Fruit fly (Drosophila melanogaster) whole organism, prepupa: Measurements from ENCODE around the gene Sxl.

Source experiments
- Blimp-1 ChIP-seq: fragments of 200-800 bp; sonication (Bioruptor generic); optimal IDR thresholded peaks from 3 replicates; lab custom pipeline; 2017; ENCODE audit warnings: missing biosample characterization, missing genetic modification characterization, mild to moderate bottlenecking, moderate library complexity, missing genetic modification reagents
- CG10669 ChIP-seq: fragments of 200-800 bp; sonication (Bioruptor generic); optimal IDR thresholded peaks from 3 replicates; lab custom pipeline; 2018; ENCODE audit warnings: missing biosample characterization, mild to moderate bottlenecking, missing genetic modification characterization, moderate library complexity
- CG15336 ChIP-seq: fragments of 200-800 bp; sonication (Bioruptor generic); IDR thresholded peaks from 2 replicates; pipeline ENCODE4 v1.3.6; 2022; ENCODE audit warnings: missing biosample characterization, missing genetic modification characterization
- CG16779 ChIP-seq: fragments of 200-800 bp; sonication (Bioruptor generic); optimal IDR thresholded peaks from 3 replicates; lab custom pipeline; 2017; ENCODE audit warnings: missing biosample characterization, mild to moderate bottlenecking, missing genetic modification characterization
- CG32006 ChIP-seq: fragments of 200-800 bp; sonication (Bioruptor generic); optimal IDR thresholded peaks from 3 replicates; lab custom pipeline; 2017; ENCODE audit warnings: missing biosample characterization, mild to moderate bottlenecking, missing genetic modification characterization
- CG34406 ChIP-seq: fragments of 200-800 bp; sonication (Bioruptor generic); optimal IDR thresholded peaks from 3 replicates; lab custom pipeline; 2016; ENCODE audit warnings: missing biosample characterization, missing genetic modification characterization
- CG3919 ChIP-seq: fragments of 200-800 bp; sonication (Bioruptor generic); optimal IDR thresholded peaks from 3 replicates; lab custom pipeline; 2016; ENCODE audit warnings: missing biosample characterization, missing genetic modification characterization
- CG4318 ChIP-seq: fragments of 200-800 bp; sonication (Bioruptor generic); optimal IDR thresholded peaks from 3 replicates; lab custom pipeline; 2017; ENCODE audit warnings: missing biosample characterization, mild to moderate bottlenecking, missing genetic modification characterization
- CG6163 ChIP-seq: fragments of 200-800 bp; sonication (Bioruptor generic); IDR thresholded peaks from 3 replicates; pipeline ENCODE4 v1.3.6; 2022; ENCODE audit warnings: missing biosample characterization, missing genetic modification characterization
- CG6276 ChIP-seq: fragments of 200-800 bp; sonication (Bioruptor generic); optimal IDR thresholded peaks from 2 replicates; lab custom pipeline; 2017; ENCODE audit warnings: missing biosample characterization, mild to moderate bottlenecking, missing genetic modification characterization
- CG6792 ChIP-seq: fragments of 200-800 bp; sonication (Bioruptor generic); optimal IDR thresholded peaks from 3 replicates; lab custom pipeline; 2016; ENCODE audit warnings: missing biosample characterization, missing genetic modification characterization
- CG6808 ChIP-seq: fragments of 200-800 bp; sonication (Bioruptor generic); optimal IDR thresholded peaks from 3 replicates; lab custom pipeline; 2017; ENCODE audit warnings: missing biosample characterization, missing genetic modification characterization, mild to moderate bottlenecking, moderate library complexity, missing genetic modification reagents
- CG6854 ChIP-seq: fragments of 200-800 bp; sonication (Bioruptor generic); optimal IDR thresholded peaks from 2 replicates; lab custom pipeline; 2017; ENCODE audit warnings: missing biosample characterization, mild to moderate bottlenecking, missing genetic modification characterization
- CG7368 ChIP-seq: fragments of 200-800 bp; sonication (Bioruptor generic); optimal IDR thresholded peaks from 3 replicates; lab custom pipeline; 2016; ENCODE audit warnings: missing biosample characterization, missing genetic modification characterization
- CG8119 ChIP-seq: fragments of 200-800 bp; sonication (Bioruptor generic); IDR thresholded peaks from 3 replicates; pipeline ENCODE4 v1.3.6; 2022; ENCODE audit warnings: missing biosample characterization, missing genetic modification characterization
- CG8319 ChIP-seq: fragments of 200-800 bp; sonication (Bioruptor generic); optimal IDR thresholded peaks from 3 replicates; lab custom pipeline; 2016; ENCODE audit warnings: missing biosample characterization, missing genetic modification characterization
- CG9139 ChIP-seq: fragments of 200-800 bp; sonication (Bioruptor generic); optimal IDR thresholded peaks from 3 replicates; lab custom pipeline; 2017; ENCODE audit warnings: missing biosample characterization, mild to moderate bottlenecking, missing genetic modification characterization
- Eip78C ChIP-seq: fragments of 200-800 bp; sonication (Bioruptor generic); peaks from one replicate; lab custom pipeline; 2016; ENCODE audit warnings: missing biosample characterization, missing genetic modification characterization
- Eip93F ChIP-seq: fragments of 200-800 bp; sonication (Bioruptor generic); optimal IDR thresholded peaks from 2 replicates; lab custom pipeline; 2016; ENCODE audit warnings: missing biosample characterization, mild to moderate bottlenecking, missing genetic modification characterization
- Ets21C ChIP-seq: fragments of 200-800 bp; sonication (Bioruptor generic); optimal IDR thresholded peaks from 3 replicates; lab custom pipeline; 2016; ENCODE audit warnings: missing biosample characterization, missing genetic modification characterization
- Hr38 ChIP-seq: sonication (Bioruptor generic); optimal IDR thresholded peaks from 2 replicates; lab custom pipeline; 2016; ENCODE audit warnings: missing biosample characterization, missing genetic modification characterization
- Hr4 ChIP-seq: fragments of 200-800 bp; sonication (Bioruptor generic); optimal IDR thresholded peaks from 3 replicates; lab custom pipeline; 2016; ENCODE audit warnings: missing biosample characterization, missing genetic modification characterization
- Lpt ChIP-seq: fragments of 200-800 bp; sonication (Bioruptor generic); optimal IDR thresholded peaks from 3 replicates; lab custom pipeline; 2016; ENCODE audit warnings: missing biosample characterization, missing genetic modification characterization
- OdsH ChIP-seq: fragments of 200-800 bp; sonication (Bioruptor generic); optimal IDR thresholded peaks from 3 replicates; lab custom pipeline; 2016; ENCODE audit warnings: missing biosample characterization, missing genetic modification characterization
- Smox ChIP-seq: fragments of 200-800 bp; sonication (Bioruptor generic); optimal IDR thresholded peaks from 3 replicates; lab custom pipeline; 2016; ENCODE audit warnings: missing biosample characterization, missing genetic modification characterization
- Sox14 ChIP-seq: fragments of 200-800 bp; sonication (Bioruptor generic); optimal IDR thresholded peaks from 3 replicates; lab custom pipeline; 2016; ENCODE audit warnings: missing biosample characterization, missing genetic modification characterization
- Sox15 ChIP-seq: fragments of 200-800 bp; sonication (Bioruptor generic); optimal IDR thresholded peaks from 3 replicates; lab custom pipeline; 2016; ENCODE audit warnings: missing biosample characterization, missing genetic modification characterization
- achi ChIP-seq: fragments of 200-800 bp; sonication (Bioruptor generic); optimal IDR thresholded peaks from 3 replicates; lab custom pipeline; 2016; ENCODE audit warnings: missing biosample characterization, missing genetic modification characterization
- cyc ChIP-seq: fragments of 200-800 bp; sonication (Bioruptor generic); optimal IDR thresholded peaks from 3 replicates; lab custom pipeline; 2016; ENCODE audit warnings: missing biosample characterization, missing genetic modification characterization
- dsx ChIP-seq: fragments of 200-800 bp; optimal IDR thresholded peaks from 3 replicates; lab custom pipeline; 2019; ENCODE audit warnings: missing biosample characterization, mild to moderate bottlenecking, missing genetic modification characterization, moderate library complexity; ENCODE audit not compliant: poor library complexity, severe bottlenecking
- eg ChIP-seq: fragments of 200-800 bp; sonication (Bioruptor generic); IDR thresholded peaks from 3 replicates; pipeline ENCODE4 v1.3.6; 2022; ENCODE audit warnings: missing biosample characterization, missing genetic modification characterization
- esn ChIP-seq: fragments of 200-800 bp; sonication (Bioruptor generic); optimal IDR thresholded peaks from 2 replicates; lab custom pipeline; 2016; ENCODE audit warnings: missing biosample characterization, mild to moderate bottlenecking, missing genetic modification characterization, moderate library complexity
- fd59A ChIP-seq: fragments of 200-800 bp; sonication (Bioruptor generic); optimal IDR thresholded peaks from 2 replicates; lab custom pipeline; 2017; ENCODE audit warnings: missing biosample characterization, mild to moderate bottlenecking, missing genetic modification characterization, missing genetic modification reagents
- fkh ChIP-seq: fragments of 200-800 bp; sonication (Bioruptor generic); optimal IDR thresholded peaks from 3 replicates; lab custom pipeline; 2017; ENCODE audit warnings: missing biosample characterization, mild to moderate bottlenecking, missing genetic modification characterization, moderate library complexity
- lz ChIP-seq: fragments of 200-800 bp; sonication (Bioruptor generic); optimal IDR thresholded peaks from 3 replicates; lab custom pipeline; 2016; ENCODE audit warnings: missing biosample characterization, missing genetic modification characterization
- ss ChIP-seq, 2 experiments: fragments of 200-800 bp; sonication (Bioruptor generic); optimal IDR thresholded peaks; 2 replicates in 1 of 2; 3 replicates in 1 of 2; lab custom pipeline; 2017 to 2018; ENCODE audit warnings: mild to moderate bottlenecking in 2 of 2, missing biosample characterization in 2 of 2, missing genetic modification characterization in 2 of 2, moderate library complexity in 1 of 2
- svp ChIP-seq: fragments of 200-800 bp; sonication (Bioruptor generic); peaks from one replicate; lab custom pipeline; 2016; ENCODE audit warnings: missing biosample characterization, missing genetic modification characterization
- topi ChIP-seq: fragments of 200-800 bp; sonication (Bioruptor generic); optimal IDR thresholded peaks from 3 replicates; lab custom pipeline; 2016; ENCODE audit warnings: missing biosample characterization, missing genetic modification characterization
- vri ChIP-seq: fragments of 200-800 bp; sonication (Bioruptor generic); optimal IDR thresholded peaks from 3 replicates; lab custom pipeline; 2016; ENCODE audit warnings: missing biosample characterization, mild to moderate bottlenecking, missing genetic modification characterization

The Sxl gene

DNA sequence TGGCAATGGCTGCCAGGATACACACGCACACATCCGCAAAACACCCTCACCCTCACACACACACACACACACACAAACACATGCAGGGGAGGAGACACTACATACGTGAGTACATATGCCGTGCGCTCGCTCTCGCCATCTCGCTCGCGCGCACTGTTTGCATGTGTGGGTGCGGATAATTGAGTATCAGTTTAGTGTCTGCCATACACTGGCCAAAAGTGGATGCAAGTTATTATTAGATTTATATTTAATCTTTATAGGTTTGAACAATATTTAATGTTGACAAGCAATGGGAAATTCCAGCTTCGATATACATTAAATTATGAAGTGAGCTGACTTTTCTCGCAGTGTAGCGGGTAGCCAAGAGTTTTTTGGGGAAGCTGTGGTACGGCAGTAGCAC is 19.9 kb upstream of the Sxl start (continued):
- TF ChIP-seq Ets21C (GFP tag; lab: Kevin White, UChicago) (no peak), CG6276 (GFP tag; lab: Kevin White, UChicago) (no peak), Blimp-1 (no peak), CG6163 (GFP tag; lab: Robert Waterston, UW) (0 out of 3 replicates have a peak, but pooled peaks have one; percentile 28), esn (GFP tag; lab: Kevin White, UChicago) (peak; percentile 20)
- TF ChIP-seq, all 60 proteins: peak for 22

DNA sequence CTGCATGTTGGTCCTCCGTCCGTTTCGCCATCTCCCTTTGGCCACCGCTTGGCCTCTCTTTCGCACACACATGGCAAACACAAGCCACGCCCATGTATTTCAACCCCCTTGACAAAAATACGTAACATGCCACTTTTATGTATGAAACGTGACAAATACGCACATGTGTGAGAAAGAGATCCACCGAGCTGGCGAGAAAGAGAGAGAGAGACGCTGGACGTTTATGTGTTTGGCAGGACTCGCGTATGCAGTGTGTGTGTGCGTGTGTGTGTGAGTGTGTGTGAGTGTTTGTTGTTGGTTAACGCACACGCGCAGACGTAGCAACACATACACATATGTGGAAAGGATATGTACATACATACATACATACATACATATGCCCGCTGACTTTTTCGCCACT is 13.0 kb upstream of the Sxl start:
- TF ChIP-seq lz (GFP tag; lab: Kevin White, UChicago): no peak

- TF ChIP-seq CG6808 (GFP tag; lab: Kevin White, UChicago): peak; percentile 19
- TF ChIP-seq CG9139 (GFP tag; lab: Kevin White, UChicago): peak; percentile 9
- peak; percentile 30 for TF ChIP-seq Sox14 (GFP tag; lab: Kevin White, UChicago)
- no peak for TF ChIP-seq topi (GFP tag; lab: Kevin White, UChicago)
- TF ChIP-seq Lpt (GFP tag; lab: Kevin White, UChicago): peak; percentile 8
- TF ChIP-seq CG32006: no peak
- TF ChIP-seq CG6854 (GFP tag; lab: Kevin White, UChicago): peak; percentile 23
- TF ChIP-seq CG10669: no peak
- peak; percentile 30 for TF ChIP-seq fkh (GFP tag; lab: Kevin White, UChicago)
- TF ChIP-seq fd59A: no peak
- TF ChIP-seq eg: peak; percentile 37; the same call in 1 of the 3 replicates
- TF ChIP-seq svp (GFP tag; lab: Kevin White, UChicago): peak; percentile 57
- TF ChIP-seq Eip78C: peak; percentile 42
- TF ChIP-seq esn (GFP tag; lab: Kevin White, UChicago): peak; percentile 27
- TF ChIP-seq Eip93F (GFP tag; lab: Kevin White, UChicago): no peak
- peak; percentile 64 to 67 for TF ChIP-seq ss (GFP tag; optimal IDR thresholded peaks at IDR 0.05; lab: Kevin White, UChicago)
- peak; percentile 26 for TF ChIP-seq CG6163 (GFP tag; lab: Robert Waterston, UW)
- TF ChIP-seq, all 60 proteins: peak for 12
Observed at dm6 chrX:7109793-7110606, 12.1 kb upstream of the Sxl start, which contains the start of gene fz4. fz4 (minus strand) TSS chrX:7110321.

- peak; percentile 62 for TF ChIP-seq fkh (GFP tag; lab: Kevin White, UChicago)
- TF ChIP-seq eg: no peak
Observed at dm6 chrX:7105533-7105932, 7.7 kb upstream of the Sxl start.

DNA sequence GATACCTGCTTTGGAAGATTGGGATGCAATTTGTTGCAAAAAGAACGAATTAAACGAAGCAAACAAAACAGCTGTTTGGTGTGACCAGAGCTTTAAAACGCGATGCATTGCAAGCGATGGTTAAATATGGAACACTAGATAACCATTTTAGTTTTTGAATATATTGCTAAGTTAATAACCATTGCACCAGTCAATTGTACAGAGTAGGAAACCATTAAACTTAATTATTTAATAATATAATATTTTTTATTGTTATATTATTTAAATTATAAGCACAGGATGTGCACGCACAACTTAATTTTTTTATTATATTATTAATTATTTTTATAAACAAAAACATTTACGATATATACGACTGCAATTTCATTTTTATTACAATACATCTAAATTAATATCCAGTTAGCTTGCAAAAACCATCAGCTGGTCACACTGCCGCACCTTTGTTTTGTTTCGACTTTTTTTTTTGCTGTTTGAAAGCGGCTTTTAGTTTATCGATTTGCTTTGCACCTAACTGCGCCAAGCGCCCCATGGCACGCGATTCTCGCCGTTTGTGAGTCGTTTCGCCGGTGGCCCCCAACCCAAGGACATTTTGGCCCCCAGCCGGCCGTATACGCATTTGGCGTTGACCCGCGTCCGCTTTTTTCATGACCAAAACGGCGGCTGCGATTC is 6.7 kb upstream of the Sxl start, which contains the start of the genes CG4617 and CG8300:
CG4617 (minus strand) TSS at position 92 of the 669 bp plus-strand sequence.
CG8300 (plus strand) TSS at position 486 of the 669 bp plus-strand sequence.
- TF ChIP-seq Lpt (GFP tag; lab: Kevin White, UChicago) (no peak), CG34406 (GFP tag; lab: Kevin White, UChicago) (peak; percentile 16), CG7368 (GFP tag; lab: Kevin White, UChicago) (no peak), CG6276 (GFP tag; lab: Kevin White, UChicago) (no peak), fkh (GFP tag; lab: Kevin White, UChicago) (peak; percentile 18), Blimp-1 (no peak), CG4318 (GFP tag; lab: Kevin White, UChicago) (no peak), Hr38 (GFP tag; lab: Kevin White, UChicago) (no peak), CG16779 (no peak), svp (GFP tag; lab: Kevin White, UChicago) (peak; percentile 73), CG15336 (GFP tag; lab: Robert Waterston, UW) (no peak), ss (GFP tag; optimal IDR thresholded peaks at IDR 0.05; lab: Kevin White, UChicago) (peak in 1 of 2 experiments; percentile 26), CG3919 (GFP tag; lab: Kevin White, UChicago) (no peak), Sox15 (GFP tag; lab: Kevin White, UChicago) (no peak), CG6163 (GFP tag; lab: Robert Waterston, UW) (0 out of 3 replicates have a peak, but pooled peaks have one; percentile 7), CG8319 (GFP tag; lab: Kevin White, UChicago) (no peak), dsx (GFP tag; lab: Kevin White, UChicago) (peak; percentile 12), vri (GFP tag; lab: Kevin White, UChicago) (no peak), CG6792 (GFP tag; lab: Kevin White, UChicago) (peak; percentile 7), achi (GFP tag; lab: Kevin White, UChicago) (no peak), cyc (GFP tag; lab: Kevin White, UChicago) (no peak), Smox (GFP tag; lab: Kevin White, UChicago) (no peak), OdsH (GFP tag; lab: Kevin White, UChicago) (peak; percentile 9), CG8119 (GFP tag; lab: Robert Waterston, UW) (0 out of 3 replicates have a peak, but pooled peaks have one; percentile 28), CG6808 (GFP tag; lab: Kevin White, UChicago) (no peak), Hr4 (GFP tag; lab: Kevin White, UChicago) (peak; percentile 16)
